Worm (Caenorhabditis elegans) whole organism, early embryonic: ENCODE results near the gene sre-43.
"Not testable (repeated sequence)": the region's sequence is repeated elsewhere in the genome, so short reads cannot be mapped to it uniquely, and the experiment has no call there.

Experiments
- ama-1 ChIP-seq: fragments of 150-350 bp; optimal IDR thresholded peaks from 2 replicates; lab custom pipeline; 2014
- ceh-36 ChIP-seq: sonication (generic microtip); optimal IDR thresholded peaks from 2 replicates; lab custom pipeline; 2016; ENCODE audit warnings: missing genetic modification characterization, inconsistent platforms, missing compliant biosample characterization
- flt-1 ChIP-seq: fragments of 200-800 bp; sonication (Bioruptor generic); IDR thresholded peaks from 2 replicates; pipeline ENCODE4 v1.3.6; 2022; ENCODE audit warnings: missing genetic modification characterization, missing compliant biosample characterization
- hmbx-1 ChIP-seq: sonication (generic microtip); optimal IDR thresholded peaks from 2 replicates; lab custom pipeline; 2016; ENCODE audit warnings: mild to moderate bottlenecking, missing genetic modification characterization, missing compliant biosample characterization
- hmg-4 ChIP-seq: fragments of 200-800 bp; sonication (Bioruptor generic); optimal IDR thresholded peaks from 2 replicates; lab custom pipeline; 2018; ENCODE audit warnings: mild to moderate bottlenecking, missing genetic modification characterization, missing compliant biosample characterization
- hnd-1 ChIP-seq: sonication (generic microtip); optimal IDR thresholded peaks from 2 replicates; lab custom pipeline; 2016; ENCODE audit warnings: missing genetic modification characterization, missing compliant biosample characterization
- sea-1 ChIP-seq: fragments of 200-800 bp; sonication (Bioruptor generic); conservative IDR thresholded peaks from 2 replicates; pipeline ENCODE4 v1.3.6; 2022; ENCODE audit warnings: missing genetic modification characterization, missing compliant biosample characterization
- tbx-37 ChIP-seq: fragments of 200-800 bp; sonication (Bioruptor generic); conservative IDR thresholded peaks from 2 replicates; pipeline ENCODE4 v1.3.6; 2022; ENCODE audit warnings: missing genetic modification reagents, missing genetic modification characterization, missing compliant biosample characterization
- tra-4 ChIP-seq: sonication (generic microtip); optimal IDR thresholded peaks from 2 replicates; lab custom pipeline; 2017; ENCODE audit warnings: missing genetic modification characterization, missing compliant biosample characterization

DNA sequence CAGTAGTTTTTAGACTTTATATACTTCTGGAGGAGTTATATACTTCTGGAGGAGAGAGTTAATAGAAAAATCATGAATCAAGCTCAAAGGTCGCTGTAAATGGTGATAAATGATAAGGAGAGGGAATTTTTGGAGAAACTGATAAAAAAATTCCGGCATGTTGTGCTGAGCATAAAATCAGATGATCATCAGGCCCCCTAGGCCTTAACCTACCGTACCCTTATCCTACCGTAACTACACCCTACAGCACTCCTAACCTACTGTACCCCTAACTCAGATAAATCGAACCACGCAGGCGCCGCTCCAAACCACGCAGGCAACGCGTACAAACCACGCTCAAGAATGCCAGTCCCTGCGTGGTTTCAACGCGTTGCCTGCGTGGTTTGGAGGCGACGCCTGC is 31.2 kb upstream of the sre-43 start, which contains the start of gene F01D5.3:
- TF ChIP-seq ama-1 (lab: Kevin White, UChicago); ceh-36 (tag; lab: Kevin White, UChicago); sea-1 (GFP tag; lab: Robert Waterston, UW); tra-4 (tag; lab: Kevin White, UChicago); tbx-37; hmg-4 (GFP tag; lab: Kevin White, UChicago); hnd-1; hmbx-1 (tag; lab: Kevin White, UChicago); flt-1 (GFP tag; lab: Robert Waterston, UW): not testable (repeated sequence)
